Worm (Caenorhabditis elegans): ENCODE results near the gene C06G3.8.

The C06G3.8 gene

DNA sequence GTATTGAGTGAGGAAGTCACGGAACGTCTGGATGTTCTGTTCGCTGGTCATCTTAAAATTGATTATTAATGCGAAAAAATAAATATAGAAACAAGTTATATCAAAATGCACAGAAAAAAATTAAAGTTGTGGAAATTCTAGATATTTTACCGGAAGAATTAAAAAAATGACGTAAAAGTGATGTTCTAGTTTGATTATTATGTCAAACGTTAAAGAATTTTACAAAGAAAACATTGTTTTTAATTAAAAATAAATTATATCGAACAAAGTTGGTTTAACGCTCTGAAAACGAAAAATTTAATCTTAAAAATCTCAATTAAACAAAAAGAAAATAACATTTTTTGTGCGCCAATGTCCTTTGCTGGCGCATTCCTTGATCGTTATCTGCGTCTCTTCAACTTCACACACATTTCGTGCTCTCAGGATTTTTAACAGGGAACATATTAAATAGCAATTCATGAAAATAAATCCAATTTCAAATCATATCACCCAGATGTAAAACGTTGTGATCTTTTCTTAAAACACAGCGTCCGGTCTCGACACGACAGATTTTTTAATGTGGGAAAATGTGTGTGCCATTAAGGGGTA lies 12.3 kb upstream of the C06G3.8 start, which contains the start of gene tin-9.1 (continued):
- TF ChIP-seq nhr-76 (tag; optimal IDR thresholded peaks at IDR 0.05) (no peak), zag-1 (tag; optimal IDR thresholded peaks at IDR 0.05) (no peak), tbx-2 (tag; optimal IDR thresholded peaks at IDR 0.05) (peak; percentile 35), nhr-43 (tag; optimal IDR thresholded peaks at IDR 0.05; ENCODE audit: poor library complexity, severe bottlenecking) (peak; percentile 35), fos-1 (tag; optimal IDR thresholded peaks at IDR 0.05) (no peak), ztf-11 (tag; optimal IDR thresholded peaks at IDR 0.05) (no peak), aly-2 (tag; optimal IDR thresholded peaks at IDR 0.05) (no peak), elt-3 (tag; optimal IDR thresholded peaks at IDR 0.05) (no peak), snpc-4 (tag; optimal IDR thresholded peaks at IDR 0.05) (peak; percentile 88), hmg-11 (tag; optimal IDR thresholded peaks at IDR 0.05) (peak; percentile 40), elt-2 (tag; optimal IDR thresholded peaks at IDR 0.05) (peak; percentile 34)

DNA sequence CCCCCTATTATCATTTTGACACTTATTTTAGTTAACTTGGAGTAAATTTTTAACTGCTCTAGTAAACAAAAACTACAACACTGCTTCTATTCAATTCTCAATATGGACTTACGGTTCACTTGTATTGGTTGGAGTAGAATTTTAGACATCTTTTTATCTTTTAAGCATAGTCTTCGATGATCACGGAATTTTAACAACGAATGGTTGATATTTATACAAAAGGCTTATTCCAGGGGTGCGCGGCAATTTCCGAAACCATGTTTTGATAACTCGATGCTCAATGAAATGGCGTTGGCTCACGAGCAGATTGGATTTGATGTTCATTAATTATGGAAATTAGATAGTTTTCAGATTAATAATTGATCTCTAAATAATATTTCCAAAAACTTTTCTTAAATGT lies 11.1 kb upstream of the C06G3.8 start:
- TF ChIP-seq unc-39 (tag; optimal IDR thresholded peaks at IDR 0.05): no peak
- TF ChIP-seq nhr-28 (tag; optimal IDR thresholded peaks at IDR 0.05): no peak
- no peak for TF ChIP-seq nhr-23 (tag; optimal IDR thresholded peaks at IDR 0.05)
- no peak for TF ChIP-seq nhr-12 (tag; optimal IDR thresholded peaks at IDR 0.05)
- no peak for TF ChIP-seq ceh-9 (tag; optimal IDR thresholded peaks at IDR 0.05)
- TF ChIP-seq aly-2 (tag; optimal IDR thresholded peaks at IDR 0.05): no peak
- TF ChIP-seq fos-1 (tag; optimal IDR thresholded peaks at IDR 0.05): no peak
- no peak for TF ChIP-seq mdl-1 (tag; optimal IDR thresholded peaks at IDR 0.05)
- TF ChIP-seq nhr-43 (tag; optimal IDR thresholded peaks at IDR 0.05; ENCODE audit: poor library complexity, severe bottlenecking): no peak
- no peak for TF ChIP-seq daf-12 (tag; optimal IDR thresholded peaks at IDR 0.05)
- TF ChIP-seq nhr-76 (tag; optimal IDR thresholded peaks at IDR 0.05): no peak
- no peak for TF ChIP-seq nfya-1 (tag; optimal IDR thresholded peaks at IDR 0.05; ENCODE audit: insufficient read depth)
- no peak for TF ChIP-seq lin-39 (tag; optimal IDR thresholded peaks at IDR 0.05)

DNA sequence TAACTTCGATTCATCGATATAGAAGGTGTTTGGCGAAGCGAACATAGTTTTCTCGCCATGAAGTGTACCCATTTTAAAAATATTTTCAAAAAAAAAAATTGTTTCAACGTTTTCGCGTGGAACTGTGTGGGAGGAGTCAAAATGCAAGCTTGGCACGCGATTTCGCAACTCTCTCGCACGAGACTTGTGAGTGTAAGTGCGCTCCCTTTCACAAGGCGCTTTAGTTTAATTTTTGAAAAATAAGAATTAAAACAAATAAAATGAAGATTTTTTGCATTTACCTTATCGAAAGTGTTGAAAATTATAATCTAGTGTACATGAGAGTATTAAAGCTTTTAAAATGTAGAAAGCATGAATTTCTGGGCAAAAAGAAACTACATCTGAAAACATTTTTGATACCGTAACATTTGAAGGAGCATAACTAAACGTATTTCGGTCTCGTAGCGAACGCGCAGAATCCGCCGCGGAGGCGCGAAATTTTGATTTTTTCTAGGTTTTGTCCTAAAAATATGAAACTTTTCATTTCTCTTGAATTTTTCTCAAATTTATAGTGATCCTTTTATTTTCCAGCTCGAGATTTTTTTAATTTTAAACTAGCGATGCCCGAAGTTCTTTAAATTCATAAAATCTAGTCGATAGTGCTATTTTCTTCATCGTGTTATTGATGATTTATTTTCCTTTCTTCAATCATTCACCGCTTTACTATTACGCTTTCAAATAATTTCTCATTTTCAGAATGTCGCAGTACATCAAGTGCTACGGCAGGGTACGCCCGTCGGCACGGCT lies 7.3 kb upstream of the C06G3.8 start, which contains the start of the genes cogc-2 and klp-18:
Gene cogc-2, minus strand, starts transcription at position 105 of the 786 bp plus-strand sequence.
Gene klp-18, plus strand, starts transcription at position 736 of the 786 bp plus-strand sequence.
- TF ChIP-seq nhr-43 (tag; optimal IDR thresholded peaks at IDR 0.05; ENCODE audit: poor library complexity, severe bottlenecking) (peak; percentile 79), nhr-23 (tag; optimal IDR thresholded peaks at IDR 0.05) (peak; percentile 85), hmg-11 (tag; optimal IDR thresholded peaks at IDR 0.05) (peak; percentile 91), ceh-28 (tag; optimal IDR thresholded peaks at IDR 0.05) (peak; percentile 39), nhr-25 (tag; optimal IDR thresholded peaks at IDR 0.05) (peak; percentile 80), ceh-82 (tag; optimal IDR thresholded peaks at IDR 0.05) (peak; percentile 30), nhr-12 (tag; optimal IDR thresholded peaks at IDR 0.05) (no peak), skn-1 (tag; optimal IDR thresholded peaks at IDR 0.05) (peak; percentile 87), nfya-1 (tag; optimal IDR thresholded peaks at IDR 0.05; ENCODE audit: insufficient read depth) (peak; percentile 88), jun-1 (tag; optimal IDR thresholded peaks at IDR 0.05) (peak; percentile 27), tbx-2 (tag; optimal IDR thresholded peaks at IDR 0.05) (peak; percentile 30), fkh-10 (GFP tag; optimal IDR thresholded peaks at IDR 0.05) (peak; percentile 38), egl-5 (tag; optimal IDR thresholded peaks at IDR 0.05) (peak; percentile 79), mml-1 (tag; optimal IDR thresholded peaks at IDR 0.05) (no peak), lin-15B (tag; optimal IDR thresholded peaks at IDR 0.05) (peak; percentile 89), lsy-12 (tag; optimal IDR thresholded peaks at IDR 0.05) (peak; percentile 68), R02D3.7 (tag; optimal IDR thresholded peaks at IDR 0.05) (peak; percentile 58), lin-39 (tag; optimal IDR thresholded peaks at IDR 0.05) (peak; percentile 32), snpc-4 (tag; optimal IDR thresholded peaks at IDR 0.05) (peak; percentile 83), elt-2 (tag; optimal IDR thresholded peaks at IDR 0.05) (peak; percentile 47), pha-4 (tag; optimal IDR thresholded peaks at IDR 0.05) (peak; percentile 93), aly-2 (tag; optimal IDR thresholded peaks at IDR 0.05) (no peak), ceh-9 (tag; optimal IDR thresholded peaks at IDR 0.05) (no peak), pqm-1 (tag; optimal IDR thresholded peaks at IDR 0.05) (peak; percentile 36), nhr-76 (tag; optimal IDR thresholded peaks at IDR 0.05) (no peak)

DNA sequence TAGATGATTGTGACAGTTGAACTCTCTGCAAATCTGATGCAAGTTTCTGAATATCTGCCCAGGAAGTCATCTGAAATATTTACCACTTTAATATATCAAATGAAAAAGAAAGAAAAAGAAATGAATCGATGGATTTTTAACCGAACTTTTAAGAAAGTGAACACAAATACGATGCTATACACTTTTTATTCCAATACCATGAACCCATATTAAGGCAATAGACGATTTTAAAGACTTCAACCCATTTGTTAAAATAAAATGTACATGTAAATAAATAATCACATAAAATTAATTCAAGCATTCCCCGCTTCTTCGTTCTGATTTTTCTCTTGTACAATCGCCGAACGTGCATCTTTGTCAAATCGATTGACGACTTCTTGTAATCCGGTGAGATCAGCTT lies 4.4 kb upstream of the C06G3.8 start, which contains the start of gene ufl-1:
Gene ufl-1, minus strand, starts transcription at position 70 of the 400 bp plus-strand sequence.
- TF ChIP-seq ceh-16 (tag; optimal IDR thresholded peaks at IDR 0.05): no peak
- TF ChIP-seq daf-12 (tag; optimal IDR thresholded peaks at IDR 0.05): no peak
- TF ChIP-seq nhr-67 (tag; optimal IDR thresholded peaks at IDR 0.05): no peak
- no peak for TF ChIP-seq nhr-28 (tag; optimal IDR thresholded peaks at IDR 0.05)
- no peak for TF ChIP-seq ztf-11 (tag; optimal IDR thresholded peaks at IDR 0.05)
- no peak for TF ChIP-seq nhr-237 (tag; optimal IDR thresholded peaks at IDR 0.05)
- no peak for TF ChIP-seq fkh-10 (GFP tag; optimal IDR thresholded peaks at IDR 0.05)

Measured in whole organism, L3 larva.